Fruit fly (Drosophila melanogaster): ENCODE results near the gene TyrR.

TyrR gene

DNA sequence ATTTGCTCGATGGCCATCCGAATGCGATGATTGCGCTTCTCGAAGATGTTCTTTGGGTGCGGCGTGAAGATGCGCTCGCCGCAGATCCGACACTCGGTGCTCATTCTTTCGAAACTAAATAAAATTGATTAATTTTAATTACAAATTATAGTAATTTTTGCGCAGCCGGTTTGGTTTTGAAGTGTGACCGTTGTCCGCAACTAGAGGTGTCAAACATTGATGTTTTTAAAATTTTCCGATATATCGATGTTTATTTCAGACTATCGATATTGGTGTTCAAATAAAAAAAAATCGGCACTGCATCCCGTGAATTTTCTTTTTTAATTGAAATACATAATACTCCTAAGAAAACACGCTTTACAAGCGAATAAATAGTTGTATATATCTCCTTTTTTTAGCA lies 46.0 kb upstream of the TyrR start, which contains the start of gene Odj (continued):
- TF ChIP-seq inv (GFP tag; IDR thresholded peaks at IDR 0.05; ENCODE audit: partially characterized antibody) (peak; percentile 89), Xrp1 (GFP tag; IDR thresholded peaks at IDR 0.05) (no peak), Sry-β (GFP tag; optimal IDR thresholded peaks at IDR 0.05) (no peak), Meics (GFP tag; optimal IDR thresholded peaks at IDR 0.05) (no peak), kni (GFP tag; optimal IDR thresholded peaks at IDR 0.05) (no peak), CG5180 (GFP tag; optimal IDR thresholded peaks at IDR 0.05) (no peak), rib (GFP tag; IDR thresholded peaks at IDR 0.05) (no peak), aop (GFP tag; IDR thresholded peaks at IDR 0.05) (no peak), CG15601 (tag; optimal IDR thresholded peaks at IDR 0.05) (peak; percentile 3), CG2202 (tag; optimal IDR thresholded peaks at IDR 0.05) (no peak), ttk (GFP tag; IDR thresholded peaks at IDR 0.05) (no peak), dmrt11E (tag; optimal IDR thresholded peaks at IDR 0.05) (no peak), vnd (GFP tag; IDR thresholded peaks at IDR 0.05; ENCODE audit: partially characterized antibody) (peak; percentile 86), hkb (optimal IDR thresholded peaks at IDR 0.05) (no peak), hkb (GFP tag; IDR thresholded peaks at IDR 0.05) (no peak), CG10147 (GFP tag; optimal IDR thresholded peaks at IDR 0.05) (no peak), nmo (GFP tag; optimal IDR thresholded peaks at IDR 0.05) (peak; percentile 41), luna (GFP tag; optimal IDR thresholded peaks at IDR 0.05) (no peak), peb (GFP tag; IDR thresholded peaks at IDR 0.05) (no peak), C15 (GFP tag; IDR thresholded peaks at IDR 0.05) (no peak), CG17361 (GFP tag; IDR thresholded peaks at IDR 0.05) (0 out of 3 replicates have a peak, but pooled peaks have one; percentile 20), CG7786 (GFP tag; optimal IDR thresholded peaks at IDR 0.05) (no peak), so (GFP tag; IDR thresholded peaks at IDR 0.05) (no peak), zfh2 (GFP tag; optimal IDR thresholded peaks at IDR 0.05) (no peak), CG15011 (GFP tag; optimal IDR thresholded peaks at IDR 0.05) (no peak), sim (GFP tag; IDR thresholded peaks at IDR 0.05) (no peak), gsb (GFP tag; IDR thresholded peaks at IDR 0.05) (no peak), Ptx1 (GFP tag; IDR thresholded peaks at IDR 0.05) (no peak), pan (optimal IDR thresholded peaks at IDR 0.05) (no peak), pan (GFP tag; optimal IDR thresholded peaks at IDR 0.05 in 1 of 2, IDR thresholded peaks at IDR 0.05 in 1 of 2) (no peak), run (tag; optimal IDR thresholded peaks at IDR 0.05) (no peak), CG17802 (tag; optimal IDR thresholded peaks at IDR 0.05) (no peak), CG8924 (tag; optimal IDR thresholded peaks at IDR 0.05) (no peak), Dp (GFP tag; optimal IDR thresholded peaks at IDR 0.05) (peak; percentile 72), scrt (GFP tag; optimal IDR thresholded peaks at IDR 0.05) (no peak), trh (GFP tag; optimal IDR thresholded peaks at IDR 0.05) (no peak), sd (tag; optimal IDR thresholded peaks at IDR 0.05) (no peak), pnt (GFP tag; optimal IDR thresholded peaks at IDR 0.05) (no peak), CG13287 (GFP tag; IDR thresholded peaks at IDR 0.05; ENCODE audit: partially characterized antibody) (peak; percentile 97), CG10959 (GFP tag; IDR thresholded peaks at IDR 0.05) (no peak), CG7928 (GFP tag; optimal IDR thresholded peaks at IDR 0.05) (no peak), MTF-1 (GFP tag; optimal IDR thresholded peaks at IDR 0.05; ENCODE audit: borderline replicate concordance) (no peak), CG4820 (GFP tag; optimal IDR thresholded peaks at IDR 0.05) (no peak), Fer2 (tag; optimal IDR thresholded peaks at IDR 0.05) (no peak), ssp (GFP tag; IDR thresholded peaks at IDR 0.05) (no peak), D19A (tag; optimal IDR thresholded peaks at IDR 0.05) (no peak), CG6791 (GFP tag; IDR thresholded peaks at IDR 0.05; ENCODE audit: partially characterized antibody) (peak; percentile 94), stc (GFP tag; IDR thresholded peaks at IDR 0.05) (no peak), Fer1 (GFP tag; optimal IDR thresholded peaks at IDR 0.05) (peak; percentile 4), CG30431 (GFP tag; optimal IDR thresholded peaks at IDR 0.05) (no peak), CG10565 (GFP tag; optimal IDR thresholded peaks at IDR 0.05) (no peak), CG18764 (GFP tag; optimal IDR thresholded peaks at IDR 0.05) (no peak)

Data from whole organism, embryonic.